Worm (Caenorhabditis elegans) whole organism, L2 larva: ENCODE data around the gene W03D2.9.

Source experiments
- C34F6.9 ChIP-seq: fragments of 150-350 bp; optimal IDR thresholded peaks from 2 replicates; lab custom pipeline; 2014; ENCODE audit warnings: missing biosample characterization, missing genetic modification characterization
- R02D3.7 ChIP-seq: fragments of 150-350 bp; optimal IDR thresholded peaks from 2 replicates; lab custom pipeline; 2014; ENCODE audit warnings: missing biosample characterization, missing genetic modification characterization
- Y55F3AM.14 ChIP-seq: fragments of 200-800 bp; sonication (Bioruptor generic); optimal IDR thresholded peaks from 2 replicates; lab custom pipeline; 2018; ENCODE audit warnings: mild to moderate bottlenecking, missing genetic modification characterization, missing compliant biosample characterization
- ZK546.5 ChIP-seq: sonication (generic microtip); optimal IDR thresholded peaks from 2 replicates; lab custom pipeline; 2017; ENCODE audit warnings: missing biosample characterization, missing genetic modification characterization
- aly-2 ChIP-seq: fragments of 150-350 bp; optimal IDR thresholded peaks from 2 replicates; lab custom pipeline; 2014; ENCODE audit warnings: missing biosample characterization, missing genetic modification characterization
- ama-1 ChIP-seq: fragments of 150-350 bp; optimal IDR thresholded peaks from 2 replicates; lab custom pipeline; 2018; ENCODE audit warnings: inconsistent platforms
- blmp-1 ChIP-seq: sonication (generic microtip); optimal IDR thresholded peaks from 2 replicates; lab custom pipeline; 2017; ENCODE audit warnings: missing genetic modification characterization, mild to moderate bottlenecking, missing compliant biosample characterization, antibody characterized with exemption, moderate library complexity; ENCODE audit not compliant: insufficient read depth
- ceh-16 ChIP-seq: fragments of 150-350 bp; optimal IDR thresholded peaks from 2 replicates; lab custom pipeline; 2014; ENCODE audit warnings: missing biosample characterization, missing genetic modification characterization
- ceh-82 ChIP-seq: fragments of 150-350 bp; optimal IDR thresholded peaks from 2 replicates; lab custom pipeline; 2014; ENCODE audit warnings: missing biosample characterization, missing genetic modification characterization
- crh-2 ChIP-seq: sonication (generic microtip); optimal IDR thresholded peaks from 2 replicates; lab custom pipeline; 2017; ENCODE audit warnings: missing biosample characterization, missing genetic modification characterization
- dmd-4 ChIP-seq: sonication (generic microtip); optimal IDR thresholded peaks from 2 replicates; lab custom pipeline; 2017; ENCODE audit warnings: missing biosample characterization, missing genetic modification characterization
- egl-27 ChIP-seq: sonication (generic microtip); optimal IDR thresholded peaks from 3 replicates; lab custom pipeline; 2017; ENCODE audit warnings: missing biosample characterization, missing genetic modification reagents, missing genetic modification characterization
- fos-1 ChIP-seq: fragments of 150-350 bp; optimal IDR thresholded peaks from 2 replicates; lab custom pipeline; 2014; ENCODE audit warnings: missing biosample characterization, missing genetic modification characterization
- gmeb-1 ChIP-seq: fragments of 150-350 bp; optimal IDR thresholded peaks from 2 replicates; lab custom pipeline; 2014; ENCODE audit warnings: missing biosample characterization, missing genetic modification characterization
- lin-13 ChIP-seq: fragments of 150-350 bp; optimal IDR thresholded peaks from 2 replicates; lab custom pipeline; 2014; ENCODE audit warnings: missing biosample characterization, missing genetic modification reagents, missing genetic modification characterization
- lin-39 ChIP-seq: fragments of 150-350 bp; optimal IDR thresholded peaks from 2 replicates; lab custom pipeline; 2014; ENCODE audit warnings: missing biosample characterization, missing genetic modification reagents, missing genetic modification characterization
- lsy-2 ChIP-seq, 2 experiments: fragments of 150-350 bp in 1 of 2; sonication (generic microtip) in 1 of 2; optimal IDR thresholded peaks; 2 replicates each; lab custom pipeline; 2014 to 2017; ENCODE audit warnings: missing biosample characterization in 2 of 2, missing genetic modification characterization in 2 of 2
- mab-5 ChIP-seq: fragments of 150-350 bp; optimal IDR thresholded peaks from 2 replicates; lab custom pipeline; 2014; ENCODE audit warnings: missing biosample characterization, missing genetic modification characterization
- mdl-1 ChIP-seq, 2 experiments: fragments of 150-350 bp in 1 of 2; sonication (generic microtip) in 1 of 2; optimal IDR thresholded peaks; 2 replicates each; lab custom pipeline; 2017; ENCODE audit warnings: missing biosample characterization in 2 of 2, missing genetic modification characterization in 2 of 2
- nhr-11 ChIP-seq: fragments of 150-350 bp; optimal IDR thresholded peaks from 2 replicates; lab custom pipeline; 2014; ENCODE audit warnings: missing biosample characterization, missing genetic modification characterization
- nhr-129 ChIP-seq: fragments of 150-350 bp; optimal IDR thresholded peaks from 2 replicates; lab custom pipeline; 2014; ENCODE audit warnings: missing biosample characterization, missing genetic modification characterization
- nhr-21 ChIP-seq: fragments of 150-350 bp; optimal IDR thresholded peaks from 2 replicates; lab custom pipeline; 2014; ENCODE audit warnings: missing biosample characterization, missing genetic modification characterization
- nhr-23 ChIP-seq: fragments of 150-350 bp; optimal IDR thresholded peaks from 2 replicates; lab custom pipeline; 2014; ENCODE audit warnings: missing biosample characterization, missing genetic modification reagents, missing genetic modification characterization
- nhr-237 ChIP-seq: fragments of 150-350 bp; optimal IDR thresholded peaks from 2 replicates; lab custom pipeline; 2014; ENCODE audit warnings: missing biosample characterization, missing genetic modification characterization
- nhr-25 ChIP-seq: fragments of 150-350 bp; sonication (generic microtip); optimal IDR thresholded peaks from 3 replicates; lab custom pipeline; 2014; ENCODE audit warnings: missing biosample characterization, missing genetic modification characterization
- nhr-6 ChIP-seq: fragments of 150-350 bp; optimal IDR thresholded peaks from 2 replicates; lab custom pipeline; 2014; ENCODE audit warnings: missing biosample characterization, missing genetic modification characterization
- nhr-77 ChIP-seq: fragments of 150-350 bp; optimal IDR thresholded peaks from 2 replicates; lab custom pipeline; 2014; ENCODE audit warnings: missing biosample characterization, missing genetic modification characterization
- peb-1 ChIP-seq: fragments of 150-350 bp; optimal IDR thresholded peaks from 2 replicates; lab custom pipeline; 2014; ENCODE audit warnings: missing biosample characterization, missing genetic modification characterization
- sem-4 ChIP-seq: fragments of 150-350 bp; optimal IDR thresholded peaks from 2 replicates; lab custom pipeline; 2014; ENCODE audit warnings: missing biosample characterization, missing genetic modification reagents, missing genetic modification characterization
- skn-1 ChIP-seq: sonication (generic microtip); optimal IDR thresholded peaks from 2 replicates; lab custom pipeline; 2017; ENCODE audit warnings: missing biosample characterization, missing genetic modification characterization
- sma-3 ChIP-seq: sonication (generic microtip); optimal IDR thresholded peaks from 2 replicates; lab custom pipeline; 2016; ENCODE audit warnings: missing genetic modification reagents, missing genetic modification characterization, missing compliant biosample characterization
- sma-9 ChIP-seq, 2 experiments: fragments of 150-350 bp in 1 of 2; sonication (generic microtip) in 1 of 2; optimal IDR thresholded peaks; 2 replicates each; lab custom pipeline; 2014 to 2016; ENCODE audit warnings: missing genetic modification characterization in 2 of 2, mild to moderate bottlenecking in 1 of 2, missing biosample characterization in 1 of 2, missing compliant biosample characterization in 1 of 2, missing genetic modification reagents in 1 of 2, moderate library complexity in 1 of 2
- snpc-4 ChIP-seq: fragments of 150-350 bp; optimal IDR thresholded peaks from 2 replicates; lab custom pipeline; 2014; ENCODE audit warnings: missing biosample characterization, missing genetic modification characterization
- unc-39 ChIP-seq: fragments of 150-350 bp; optimal IDR thresholded peaks from 2 replicates; lab custom pipeline; 2014; ENCODE audit warnings: missing biosample characterization, missing genetic modification characterization
- unc-55 ChIP-seq: fragments of 150-350 bp; sonication (generic microtip); optimal IDR thresholded peaks from 3 replicates; lab custom pipeline; 2014; ENCODE audit warnings: missing biosample characterization, missing genetic modification reagents, missing genetic modification characterization
- zag-1 ChIP-seq: fragments of 150-350 bp; optimal IDR thresholded peaks from 2 replicates; lab custom pipeline; 2014; ENCODE audit warnings: missing biosample characterization, missing genetic modification characterization
- ztf-1 ChIP-seq: fragments of 200-800 bp; sonication (Bioruptor generic); conservative IDR thresholded peaks from 2 replicates; pipeline ENCODE4 v1.3.6; 2022; ENCODE audit warnings: missing genetic modification characterization, missing compliant biosample characterization
- ztf-11 ChIP-seq: sonication (generic microtip); optimal IDR thresholded peaks from 2 replicates; lab custom pipeline; 2017; ENCODE audit warnings: missing biosample characterization, missing genetic modification characterization
- ztf-4 ChIP-seq: fragments of 150-350 bp; optimal IDR thresholded peaks from 2 replicates; lab custom pipeline; 2014; ENCODE audit warnings: missing biosample characterization, missing genetic modification characterization

Gene W03D2.9

ce11 chrIV:4033490-4033889 lies 41.0 kb downstream of the W03D2.9 start:
- peak; percentile 36 for TF ChIP-seq nhr-129
- TF ChIP-seq gmeb-1, result no peak
- TF ChIP-seq C34F6.9 (tag; lab: Kevin White, UChicago), result peak; percentile 27
- peak; percentile 39 for TF ChIP-seq unc-55 (GFP tag; lab: Kevin White, UChicago)
- no peak for TF ChIP-seq ztf-4 (tag; lab: Kevin White, UChicago)
- no peak for TF ChIP-seq ceh-82 (tag; lab: Kevin White, UChicago)
- TF ChIP-seq ztf-1 (GFP tag; lab: Robert Waterston, UW), result no peak
- peak; percentile 6 for TF ChIP-seq crh-2 (tag; lab: Kevin White, UChicago)
- peak; percentile 18 for TF ChIP-seq sma-9 (GFP tag; optimal IDR thresholded peaks at IDR 0.05; lab: Kevin White, UChicago)
- TF ChIP-seq sma-9 (tag; optimal IDR thresholded peaks at IDR 0.05; lab: Kevin White, UChicago), result no peak
- no peak for TF ChIP-seq nhr-11 (tag; lab: Kevin White, UChicago)
- peak in 1 of 2 experiments; percentile 11 for TF ChIP-seq lsy-2 (tag; optimal IDR thresholded peaks at IDR 0.05; lab: Kevin White, UChicago)
- TF ChIP-seq mdl-1 (tag; optimal IDR thresholded peaks at IDR 0.05; lab: Kevin White, UChicago), result peak in 1 of 2 experiments; percentile 24

ce11 chrIV:4032350-4032749 lies 42.2 kb downstream of the W03D2.9 start:
- no peak for TF ChIP-seq nhr-6 (tag; lab: Kevin White, UChicago)
- peak; percentile 58 for TF ChIP-seq fos-1 (tag; lab: Kevin White, UChicago)

ce11 chrIV:4030917-4031599 lies 43.5 kb downstream of the W03D2.9 start:
- no peak for TF ChIP-seq C34F6.9 (tag; lab: Kevin White, UChicago)
- peak; percentile 6 for TF ChIP-seq nhr-129
- peak; percentile 80 for TF ChIP-seq nhr-25 (tag; lab: Kevin White, UChicago)
- TF ChIP-seq blmp-1, result peak; percentile 66
- no peak for TF ChIP-seq nhr-6 (tag; lab: Kevin White, UChicago)
- TF ChIP-seq snpc-4 (tag; lab: Kevin White, UChicago), result no peak
- TF ChIP-seq nhr-21 (tag; lab: Kevin White, UChicago), result peak; percentile 69
- no peak for TF ChIP-seq nhr-77 (tag; lab: Kevin White, UChicago)
- peak; percentile 82 for TF ChIP-seq ceh-16
- TF ChIP-seq unc-55 (GFP tag; lab: Kevin White, UChicago), result no peak
- TF ChIP-seq ztf-11 (tag; lab: Kevin White, UChicago), result no peak
- TF ChIP-seq mab-5 (tag; lab: Kevin White, UChicago), result no peak
- TF ChIP-seq fos-1 (tag; lab: Kevin White, UChicago), result peak; percentile 6
- TF ChIP-seq Y55F3AM.14 (GFP tag; lab: Kevin White, UChicago), result no peak
- peak; percentile 79 for TF ChIP-seq gmeb-1
- no peak for TF ChIP-seq dmd-4 (tag; lab: Kevin White, UChicago)
- TF ChIP-seq sma-9 (GFP tag; optimal IDR thresholded peaks at IDR 0.05; lab: Kevin White, UChicago), result peak; percentile 46
- no peak for TF ChIP-seq sma-9 (tag; optimal IDR thresholded peaks at IDR 0.05; lab: Kevin White, UChicago)
- peak; percentile 6 for TF ChIP-seq lin-13 (GFP tag; lab: Kevin White, UChicago)
- TF ChIP-seq nhr-23 (tag; lab: Kevin White, UChicago), result no peak
- no peak for TF ChIP-seq crh-2 (tag; lab: Kevin White, UChicago)
- TF ChIP-seq unc-39 (tag; lab: Kevin White, UChicago), result no peak
- TF ChIP-seq lin-39 (tag; lab: Kevin White, UChicago), result no peak
- peak; percentile 65 for TF ChIP-seq sma-3

ce11 chrIV:4029288-4029687 lies 45.2 kb downstream of the W03D2.9 start:
- TF ChIP-seq nhr-6 (tag; lab: Kevin White, UChicago), result no peak
- no peak for TF ChIP-seq mdl-1 (tag; optimal IDR thresholded peaks at IDR 0.05; lab: Kevin White, UChicago)
- TF ChIP-seq blmp-1, result no peak
- peak; percentile 26 for TF ChIP-seq ama-1
- TF ChIP-seq crh-2 (tag; lab: Kevin White, UChicago), result peak; percentile 21
- TF ChIP-seq sma-3, result peak; percentile 46
- peak; percentile 65 for TF ChIP-seq sma-9 (GFP tag; optimal IDR thresholded peaks at IDR 0.05; lab: Kevin White, UChicago)
- no peak for TF ChIP-seq sma-9 (tag; optimal IDR thresholded peaks at IDR 0.05; lab: Kevin White, UChicago)
- peak; percentile 35 for TF ChIP-seq fos-1 (tag; lab: Kevin White, UChicago)
- TF ChIP-seq unc-55 (GFP tag; lab: Kevin White, UChicago), result no peak

- no peak for TF ChIP-seq aly-2 (tag; lab: Kevin White, UChicago)
- TF ChIP-seq nhr-21 (tag; lab: Kevin White, UChicago), result peak; percentile 59
- no peak for TF ChIP-seq nhr-11 (tag; lab: Kevin White, UChicago)
- TF ChIP-seq R02D3.7 (tag; lab: Kevin White, UChicago), result no peak
- peak; percentile 25 for TF ChIP-seq gmeb-1
- no peak for TF ChIP-seq lin-39 (tag; lab: Kevin White, UChicago)
- peak; percentile 82 for TF ChIP-seq nhr-129
- no peak for TF ChIP-seq egl-27 (tag; lab: Kevin White, UChicago)
- peak; percentile 70 for TF ChIP-seq Y55F3AM.14 (GFP tag; lab: Kevin White, UChicago)
- peak; percentile 92 for TF ChIP-seq ceh-16
- TF ChIP-seq sma-3, result peak; percentile 69
- TF ChIP-seq C34F6.9 (tag; lab: Kevin White, UChicago), result peak; percentile 14
- no peak for TF ChIP-seq ceh-82 (tag; lab: Kevin White, UChicago)
- TF ChIP-seq ztf-11 (tag; lab: Kevin White, UChicago), result no peak
- TF ChIP-seq skn-1 (tag; lab: Kevin White, UChicago), result no peak
- no peak for TF ChIP-seq peb-1 (tag; lab: Kevin White, UChicago)
- no peak for TF ChIP-seq nhr-237 (tag; lab: Kevin White, UChicago)
- peak; percentile 5 for TF ChIP-seq zag-1 (tag; lab: Kevin White, UChicago)
- no peak for TF ChIP-seq ZK546.5 (tag; lab: Kevin White, UChicago)
- TF ChIP-seq fos-1 (tag; lab: Kevin White, UChicago), result peak; percentile 79
- peak; percentile 5 to 52 for TF ChIP-seq lsy-2 (tag; optimal IDR thresholded peaks at IDR 0.05; lab: Kevin White, UChicago)
- TF ChIP-seq sem-4 (tag; lab: Kevin White, UChicago), result peak; percentile 32
- peak; percentile 88 for TF ChIP-seq sma-9 (GFP tag; optimal IDR thresholded peaks at IDR 0.05; lab: Kevin White, UChicago)
- no peak for TF ChIP-seq sma-9 (tag; optimal IDR thresholded peaks at IDR 0.05; lab: Kevin White, UChicago)
- TF ChIP-seq crh-2 (tag; lab: Kevin White, UChicago), result peak; percentile 55
Measured at ce11 chrIV:4028177-4028576, 46.3 kb downstream of the W03D2.9 start.
